Worm (Caenorhabditis elegans) whole organism, mixed stage, embryonic: ENCODE measurements around the gene C35A5.3.

Experiments used
- ceh-39 ChIP-seq: fragments of 150-350 bp; optimal IDR thresholded peaks from 2 replicates; lab custom pipeline; 2014; ENCODE audit warnings: missing biosample characterization, missing genetic modification characterization
- ces-1 ChIP-seq: fragments of 150-350 bp; optimal IDR thresholded peaks from 2 replicates; lab custom pipeline; 2014; ENCODE audit warnings: missing biosample characterization, missing genetic modification reagents, missing genetic modification characterization
- drap-1 ChIP-seq: fragments of 200-800 bp; sonication (Bioruptor generic); optimal IDR thresholded peaks from 3 replicates; lab custom pipeline; 2018; ENCODE audit warnings: mild to moderate bottlenecking, missing genetic modification characterization, missing compliant biosample characterization
- elt-1 ChIP-seq: sonication (generic microtip); optimal IDR thresholded peaks from 2 replicates; lab custom pipeline; 2017; ENCODE audit warnings: missing genetic modification characterization, mild to moderate bottlenecking, missing compliant biosample characterization, antibody characterized with exemption, moderate library complexity, borderline replicate concordance; ENCODE audit not compliant: insufficient read depth
- lin-13 ChIP-seq: fragments of 150-350 bp; optimal IDR thresholded peaks from 2 replicates; lab custom pipeline; 2014; ENCODE audit warnings: missing biosample characterization, missing genetic modification characterization
- mep-1 ChIP-seq: fragments of 150-350 bp; optimal IDR thresholded peaks from 2 replicates; lab custom pipeline; 2017; ENCODE audit warnings: missing biosample characterization, missing genetic modification reagents, missing genetic modification characterization, inconsistent platforms
- nhr-76 ChIP-seq: sonication (generic microtip); optimal IDR thresholded peaks from 2 replicates; lab custom pipeline; 2017; ENCODE audit warnings: missing biosample characterization, missing genetic modification characterization
- pha-4 ChIP-seq: fragments of 150-350 bp; optimal IDR thresholded peaks from 2 replicates; lab custom pipeline; 2018; ENCODE audit warnings: missing biosample characterization, missing genetic modification reagents, missing genetic modification characterization
- unc-62 ChIP-seq: fragments of 150-350 bp; optimal IDR thresholded peaks from 2 replicates; lab custom pipeline; 2014; ENCODE audit warnings: missing biosample characterization, missing genetic modification reagents, missing genetic modification characterization
- zip-8 ChIP-seq: fragments of 150-350 bp; optimal IDR thresholded peaks from 2 replicates; lab custom pipeline; 2014; ENCODE audit warnings: missing biosample characterization, missing genetic modification characterization

- no peak for TF ChIP-seq nhr-76
- no peak for TF ChIP-seq elt-1 (tag; lab: Kevin White, UChicago)
- no peak for TF ChIP-seq mep-1
- TF ChIP-seq zip-8 = no peak
- no peak for TF ChIP-seq drap-1 (GFP tag; lab: Kevin White, UChicago)
- TF ChIP-seq ceh-39 (tag; lab: Kevin White, UChicago) = no peak
- TF ChIP-seq pha-4 = no peak
- TF ChIP-seq lin-13 (tag; lab: Kevin White, UChicago) = no peak
- TF ChIP-seq unc-62 (GFP tag; lab: Kevin White, UChicago) = no peak
- TF ChIP-seq ces-1 (GFP tag; lab: Kevin White, UChicago) = no peak
These were observed 40.5 kb downstream of the C35A5.3 start for ce11 chrV:10460685-10461084.
